Worm (Caenorhabditis elegans) whole organism, late embryonic: ENCODE results near the gene ZK783.7.

Experiments used
- lin-11 ChIP-seq: fragments of 200-800 bp; sonication (Bioruptor generic); optimal IDR thresholded peaks from 2 replicates; lab custom pipeline; 2018; ENCODE audit warnings: mild to moderate bottlenecking, missing genetic modification characterization, missing compliant biosample characterization
- nhr-11 ChIP-seq: fragments of 150-350 bp; optimal IDR thresholded peaks from 2 replicates; lab custom pipeline; 2014; ENCODE audit warnings: missing biosample characterization, missing genetic modification characterization

DNA sequence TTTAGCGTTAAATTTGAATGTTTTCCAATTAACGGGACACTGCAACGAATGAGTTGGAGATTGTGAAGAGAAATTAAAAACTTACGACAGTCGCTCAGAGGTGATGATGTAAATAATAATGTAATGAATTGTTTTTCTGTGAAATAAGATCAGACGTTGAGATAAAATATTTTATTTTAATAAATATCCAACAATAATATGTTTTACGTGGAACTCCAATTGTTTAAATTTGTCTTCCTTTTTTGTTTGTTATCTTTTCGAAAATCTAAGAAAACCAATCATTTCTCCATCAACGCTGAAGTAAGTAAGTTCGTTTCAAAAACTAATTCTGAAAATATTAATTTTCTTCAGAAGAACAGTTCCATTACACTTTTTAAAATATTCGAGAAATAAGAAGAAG lies 37.8 kb downstream of the ZK783.7 start, which contains the start of gene C18H2.5:
- TF ChIP-seq lin-11 (tag; lab: Kevin White, UChicago) (no peak), nhr-11 (tag; lab: Kevin White, UChicago) (no peak)
